Worm (Caenorhabditis elegans) whole organism, midembryonic: Measurements from ENCODE around the gene H34I24.2.

ENCODE experiments used
- T22C8.4 ChIP-seq: fragments of 200-800 bp; sonication (Bioruptor generic); IDR thresholded peaks from 2 replicates; pipeline ENCODE4 v1.3.6; 2022; ENCODE audit warnings: missing genetic modification characterization, missing compliant biosample characterization
- klf-2 ChIP-seq: fragments of 200-800 bp; sonication (Bioruptor generic); conservative IDR thresholded peaks from 2 replicates; pipeline ENCODE4 v1.3.6; 2022; ENCODE audit warnings: missing genetic modification reagents, missing genetic modification characterization, missing compliant biosample characterization

DNA sequence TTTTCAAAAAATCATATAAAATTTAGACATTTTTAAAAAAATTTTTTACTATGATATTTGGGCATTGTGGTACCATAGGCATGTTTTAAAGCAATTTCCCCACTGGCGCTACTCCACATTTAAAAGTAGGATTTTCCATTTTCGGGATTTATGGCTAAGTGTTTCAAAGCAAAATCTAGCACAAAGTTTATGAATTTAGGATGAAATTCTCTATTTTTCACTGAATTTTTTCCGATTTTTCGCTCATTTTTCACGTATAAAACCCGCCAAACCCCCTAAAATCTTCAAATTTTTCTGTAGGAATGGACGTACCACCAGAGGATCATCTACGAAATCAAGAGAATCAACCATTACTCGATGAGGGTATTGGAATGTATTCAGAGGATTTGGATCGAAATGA lies 22.9 kb upstream of the H34I24.2 start, which contains the start of gene pipp-4P:
- TF ChIP-seq T22C8.4 (GFP tag; lab: Robert Waterston, UW) (no peak), klf-2 (GFP tag; lab: Robert Waterston, UW) (no peak)
